Worm (Caenorhabditis elegans) whole organism, late embryonic: ENCODE measurements around the gene acp-5.

ENCODE experiments used
- F13H6.1 ChIP-seq: sonication (generic microtip); optimal IDR thresholded peaks from 2 replicates; lab custom pipeline; 2016; ENCODE audit warnings: missing genetic modification characterization, missing compliant biosample characterization
- ama-1 ChIP-seq: fragments of 150-350 bp; optimal IDR thresholded peaks from 2 replicates; lab custom pipeline; 2014
- ceh-30 ChIP-seq: fragments of 150-350 bp; optimal IDR thresholded peaks from 2 replicates; lab custom pipeline; 2014; ENCODE audit warnings: missing biosample characterization, missing genetic modification characterization
- ceh-6 ChIP-seq: fragments of 200-800 bp; sonication (Bioruptor generic); optimal IDR thresholded peaks from 2 replicates; lab custom pipeline; 2018; ENCODE audit warnings: mild to moderate bottlenecking, missing genetic modification characterization, missing compliant biosample characterization
- dve-1 ChIP-seq: sonication (generic microtip); optimal IDR thresholded peaks from 2 replicates; lab custom pipeline; 2017; ENCODE audit warnings: antibody characterized with exemption, mild to moderate bottlenecking, missing genetic modification characterization, missing compliant biosample characterization
- ets-4 ChIP-seq: sonication (generic microtip); optimal IDR thresholded peaks from 2 replicates; lab custom pipeline; 2016; ENCODE audit warnings: missing genetic modification characterization, missing compliant biosample characterization
- fax-1 ChIP-seq: sonication (generic microtip); optimal IDR thresholded peaks from 2 replicates; lab custom pipeline; 2016; ENCODE audit warnings: missing genotype, missing genetic modification characterization, missing compliant biosample characterization
- npax-4 ChIP-seq: sonication (generic microtip); optimal IDR thresholded peaks from 2 replicates; lab custom pipeline; 2016; ENCODE audit warnings: missing genetic modification characterization, missing compliant biosample characterization
- pat-9 ChIP-seq: fragments of 200-800 bp; sonication (Bioruptor generic); optimal IDR thresholded peaks from 2 replicates; lab custom pipeline; 2018; ENCODE audit warnings: mild to moderate bottlenecking, missing genetic modification characterization, moderate library complexity, missing compliant biosample characterization
- tbx-2 ChIP-seq: sonication (generic microtip); optimal IDR thresholded peaks from 2 replicates; lab custom pipeline; 2016; ENCODE audit warnings: missing genetic modification characterization, missing compliant biosample characterization
- ztf-16 ChIP-seq: sonication (generic microtip); optimal IDR thresholded peaks from 2 replicates; lab custom pipeline; 2017; ENCODE audit warnings: missing genetic modification characterization, missing compliant biosample characterization

DNA sequence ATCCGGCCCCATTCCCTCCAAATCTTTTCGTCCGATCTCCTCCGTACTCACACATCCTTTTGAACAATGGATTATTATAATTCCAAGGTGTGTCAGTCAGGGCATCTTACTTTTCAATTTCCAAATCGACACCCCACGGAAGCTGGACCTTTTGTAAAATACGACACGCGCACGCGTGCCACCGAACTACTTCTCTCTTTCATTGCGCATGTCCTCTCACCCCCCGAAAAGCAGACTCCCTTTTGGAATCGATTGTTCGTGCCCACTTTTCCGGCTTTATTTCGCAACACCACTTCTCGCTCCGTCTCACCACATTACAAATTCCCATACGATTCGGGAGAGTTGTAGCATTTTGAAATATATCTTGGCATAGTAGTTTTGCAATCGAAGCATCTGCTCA, 18.0 kb downstream of the acp-5 start:
- no peak for TF ChIP-seq dve-1 (tag; lab: Kevin White, UChicago)
- peak; percentile 18 for TF ChIP-seq tbx-2
- TF ChIP-seq ceh-6 (GFP tag; lab: Kevin White, UChicago), result no peak
- no peak for TF ChIP-seq ama-1 (lab: Kevin White, UChicago)
- no peak for TF ChIP-seq ztf-16 (tag; lab: Kevin White, UChicago)
- no peak for TF ChIP-seq npax-4 (tag; lab: Kevin White, UChicago)
- TF ChIP-seq fax-1 (tag; lab: Kevin White, UChicago), result no peak
- TF ChIP-seq ceh-30, result no peak
- TF ChIP-seq pat-9 (tag; lab: Kevin White, UChicago), result no peak
- TF ChIP-seq ets-4 (tag; lab: Kevin White, UChicago), result no peak
- TF ChIP-seq F13H6.1 (tag; lab: Kevin White, UChicago), result no peak
